Worm (Caenorhabditis elegans) whole organism, young adult: Measurements from ENCODE around the gene D1054.3.

Experiments used
- bed-2 ChIP-seq: fragments of 200-800 bp; sonication (Bioruptor generic); IDR thresholded peaks from 2 replicates; pipeline ENCODE4 v1.3.6; 2022; ENCODE audit warnings: missing genetic modification reagents, missing genetic modification characterization, missing compliant biosample characterization
- ceh-40 ChIP-seq: fragments of 200-800 bp; sonication (Bioruptor generic); IDR thresholded peaks from 2 replicates; pipeline ENCODE4 v1.3.6; 2022; ENCODE audit warnings: missing genetic modification characterization, missing compliant biosample characterization
- lir-1 ChIP-seq: fragments of 200-800 bp; sonication (Bioruptor generic); conservative IDR thresholded peaks from 2 replicates; pipeline ENCODE4 v1.3.6; 2022; ENCODE audit warnings: missing genetic modification reagents, missing genetic modification characterization, missing compliant biosample characterization
- madf-8 ChIP-seq: fragments of 200-800 bp; sonication (Bioruptor generic); conservative IDR thresholded peaks from 2 replicates; pipeline ENCODE4 v1.3.6; 2022; ENCODE audit warnings: missing genetic modification reagents, missing genetic modification characterization, missing compliant biosample characterization
- nhr-179 ChIP-seq: sonication (generic microtip); optimal IDR thresholded peaks from 2 replicates; lab custom pipeline; 2016; ENCODE audit warnings: mild to moderate bottlenecking, missing genetic modification characterization, missing compliant biosample characterization
- snpc-4 ChIP-seq, 5 experiments: fragments of 150-350 bp in 1 of 5; sonication (generic microtip) in 4 of 5; optimal IDR thresholded peaks; 2 replicates each; lab custom pipeline; 2014 to 2018; ENCODE audit warnings: missing genetic modification characterization in 5 of 5, missing biosample characterization in 3 of 5, antibody characterized with exemption in 2 of 5, mild to moderate bottlenecking in 2 of 5, missing compliant biosample characterization in 2 of 5, missing genotype in 2 of 5, moderate library complexity in 2 of 5, missing genetic modification reagents in 1 of 5

DNA sequence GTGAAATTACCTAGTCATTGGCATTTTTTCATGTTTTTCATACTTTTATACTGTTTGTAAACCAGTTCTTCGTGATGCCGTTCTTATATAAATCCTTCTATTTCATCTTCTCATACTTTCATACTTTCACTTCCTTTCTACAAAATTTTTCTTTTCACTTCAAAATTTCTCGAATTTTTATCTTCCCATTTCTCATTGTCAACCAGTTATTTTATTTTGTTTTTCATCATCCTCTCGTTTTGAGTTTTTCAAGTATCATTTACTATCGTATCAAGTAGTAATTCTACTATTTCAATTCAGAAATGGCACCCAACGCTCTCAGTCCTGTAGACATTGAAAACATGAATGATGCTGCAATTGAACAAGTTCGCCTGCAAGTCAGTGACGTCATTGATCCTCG lies 12.6 kb upstream of the D1054.3 start, which contains the start of gene F28H7.8:
- TF ChIP-seq ceh-40 (GFP tag; lab: Robert Waterston, UW) (no peak), nhr-179 (no peak), lir-1 (GFP tag; lab: Robert Waterston, UW) (no peak), bed-2 (GFP tag; lab: Robert Waterston, UW) (no peak), snpc-4 (GFP tag; optimal IDR thresholded peaks at IDR 0.05; lab: Kevin White, UChicago) (no peak), snpc-4 (tag; optimal IDR thresholded peaks at IDR 0.05; lab: Kevin White, UChicago) (no peak), madf-8 (GFP tag; lab: Robert Waterston, UW) (no peak)
